Worm (Caenorhabditis elegans): Measurements from ENCODE around the gene pam-1.

The pam-1 gene

ce11 chrIV:7554351-7554750, 3.7 kb upstream of the pam-1 start, which contains the start of gene F49E8.6:
Gene F49E8.6, minus strand, starts transcription at chrIV:7554667.
- TF ChIP-seq nhr-71 (tag; optimal IDR thresholded peaks at IDR 0.05) = peak; percentile 19
- TF ChIP-seq lsy-2 (tag; optimal IDR thresholded peaks at IDR 0.05) = peak in 1 of 2 experiments; percentile 33
- TF ChIP-seq fkh-8 (tag; optimal IDR thresholded peaks at IDR 0.05) = peak; percentile 81
- TF ChIP-seq dpl-1 (GFP tag; optimal IDR thresholded peaks at IDR 0.05) = peak in 1 of 3 experiments; percentile 2
- no peak for TF ChIP-seq aly-2 (tag; optimal IDR thresholded peaks at IDR 0.05)
- no peak for TF ChIP-seq lin-13 (GFP tag; optimal IDR thresholded peaks at IDR 0.05)
- peak; percentile 30 for TF ChIP-seq lin-14 (GFP tag; optimal IDR thresholded peaks at IDR 0.05)
- TF ChIP-seq snpc-4 (tag; optimal IDR thresholded peaks at IDR 0.05) = no peak

- no peak for TF ChIP-seq efl-3 (GFP tag; optimal IDR thresholded peaks at IDR 0.05)
- TF ChIP-seq irx-1 (tag; optimal IDR thresholded peaks at IDR 0.05) = no peak
- peak; percentile 65 for TF ChIP-seq elt-2 (tag; optimal IDR thresholded peaks at IDR 0.05)
- no peak for TF ChIP-seq swsn-7 (tag; optimal IDR thresholded peaks at IDR 0.05)
- no peak for TF ChIP-seq nhr-47 (tag; optimal IDR thresholded peaks at IDR 0.05)
- TF ChIP-seq dpl-1 (GFP tag; optimal IDR thresholded peaks at IDR 0.05) = no peak
- no peak for TF ChIP-seq zip-4 (GFP tag; optimal IDR thresholded peaks at IDR 0.05)
- no peak for TF ChIP-seq fkh-10 (GFP tag; optimal IDR thresholded peaks at IDR 0.05)
- no peak for TF ChIP-seq ama-1 (optimal IDR thresholded peaks at IDR 0.05)
- peak; percentile 5 for TF ChIP-seq mep-1 (tag; optimal IDR thresholded peaks at IDR 0.05)
- TF ChIP-seq efl-1 (optimal IDR thresholded peaks at IDR 0.05) = peak; percentile 4 to 7
- peak in 1 of 2 experiments; percentile 13 for TF ChIP-seq efl-1 (GFP tag; optimal IDR thresholded peaks at IDR 0.05 in 1 of 2)
- no peak for TF ChIP-seq unc-62 (GFP tag; optimal IDR thresholded peaks at IDR 0.05)
- TF ChIP-seq nhr-19 (GFP tag; conservative IDR thresholded peaks at IDR 0.05) = no peak; the same call in 1 of the 2 replicates
- no peak for TF ChIP-seq ztf-4 (tag; optimal IDR thresholded peaks at IDR 0.05)
- no peak for TF ChIP-seq dsc-1 (tag; optimal IDR thresholded peaks at IDR 0.05)
- TF ChIP-seq nhr-77 (tag; optimal IDR thresholded peaks at IDR 0.05) = no peak
- TF ChIP-seq mdl-1 (tag; optimal IDR thresholded peaks at IDR 0.05) = no peak
- no peak for TF ChIP-seq pax-3 (tag; optimal IDR thresholded peaks at IDR 0.05)
- TF ChIP-seq F16B12.6 (tag; optimal IDR thresholded peaks at IDR 0.05) = peak; percentile 4
- no peak for TF ChIP-seq unc-130 (tag; optimal IDR thresholded peaks at IDR 0.05)
- no peak for TF ChIP-seq ceh-82 (tag; optimal IDR thresholded peaks at IDR 0.05)
- no peak for TF ChIP-seq sup-37 (GFP tag; optimal IDR thresholded peaks at IDR 0.05)
- TF ChIP-seq nhr-84 (tag; optimal IDR thresholded peaks at IDR 0.05) = no peak
- no peak for TF ChIP-seq Y116A8C.19 (tag; optimal IDR thresholded peaks at IDR 0.05; ENCODE audit: borderline replicate concordance)
- peak; percentile 31 for TF ChIP-seq rnt-1 (tag; optimal IDR thresholded peaks at IDR 0.05)
- no peak for TF ChIP-seq skn-1 (tag; optimal IDR thresholded peaks at IDR 0.05)
- TF ChIP-seq lin-39 (tag; optimal IDR thresholded peaks at IDR 0.05) = no peak
- no peak for TF ChIP-seq hlh-17 (GFP tag; optimal IDR thresholded peaks at IDR 0.05; ENCODE audit: borderline replicate concordance)
- TF ChIP-seq fkh-4 (tag; optimal IDR thresholded peaks at IDR 0.05; ENCODE audit: borderline replicate concordance) = no peak
- TF ChIP-seq nhr-237 (tag; optimal IDR thresholded peaks at IDR 0.05) = no peak
- TF ChIP-seq nhr-71 (tag; optimal IDR thresholded peaks at IDR 0.05) = peak; percentile 30
- peak in 1 of 2 experiments; percentile 54 for TF ChIP-seq lin-35 (GFP tag; optimal IDR thresholded peaks at IDR 0.05)
- TF ChIP-seq ceh-63 (GFP tag; optimal IDR thresholded peaks at IDR 0.05) = no peak
- TF ChIP-seq ets-5 (GFP tag; IDR thresholded peaks at IDR 0.05) = no peak
- peak; percentile 58 for TF ChIP-seq snu-23 (GFP tag; optimal IDR thresholded peaks at IDR 0.05)
- TF ChIP-seq mab-9 (GFP tag; IDR thresholded peaks at IDR 0.05) = no peak
- TF ChIP-seq hlh-4 (tag; optimal IDR thresholded peaks at IDR 0.05) = no peak
- TF ChIP-seq blmp-1 (tag; optimal IDR thresholded peaks at IDR 0.05) = peak; percentile 56
- no peak for TF ChIP-seq egl-13 (tag; optimal IDR thresholded peaks at IDR 0.05)
- TF ChIP-seq snpc-4 (tag; optimal IDR thresholded peaks at IDR 0.05) = no peak
- TF ChIP-seq hpl-2 (GFP tag; optimal IDR thresholded peaks at IDR 0.05) = no peak
- no peak for TF ChIP-seq nhr-11 (tag; optimal IDR thresholded peaks at IDR 0.05)
- no peak for TF ChIP-seq jun-1 (tag; optimal IDR thresholded peaks at IDR 0.05)
- no peak for TF ChIP-seq nhr-90 (tag; optimal IDR thresholded peaks at IDR 0.05; ENCODE audit: poor library complexity)
- no peak for TF ChIP-seq nhr-85 (tag)
Observed at ce11 chrIV:7552958-7553553, 2.4 kb upstream of the pam-1 start, which contains the start of gene dif-1. Gene dif-1, minus strand, starts transcription at chrIV:7553008.

All from whole organism, L1 larva.